Worm (Caenorhabditis elegans) whole organism, L3 larva: Measurements from ENCODE around the gene emc-2.

ENCODE experiments used
- aly-2 ChIP-seq: fragments of 150-350 bp; optimal IDR thresholded peaks from 2 replicates; lab custom pipeline; 2014; ENCODE audit warnings: missing biosample characterization, missing genetic modification characterization
- ceh-16 ChIP-seq: sonication (generic microtip); optimal IDR thresholded peaks from 2 replicates; lab custom pipeline; 2017; ENCODE audit warnings: missing biosample characterization, missing genetic modification characterization
- ceh-82 ChIP-seq: fragments of 150-350 bp; optimal IDR thresholded peaks from 2 replicates; lab custom pipeline; 2014; ENCODE audit warnings: missing biosample characterization, missing genetic modification characterization
- ceh-9 ChIP-seq: sonication (generic microtip); optimal IDR thresholded peaks from 2 replicates; lab custom pipeline; 2018; ENCODE audit warnings: missing biosample characterization, missing genetic modification characterization
- elt-3 ChIP-seq, 3 experiments: fragments of 150-350 bp in 1 of 3; sonication (generic microtip) in 2 of 3; optimal IDR thresholded peaks; 2 replicates in 2 of 3; 4 replicates in 1 of 3; lab custom pipeline; 2014 to 2017; ENCODE audit warnings: missing biosample characterization in 3 of 3, missing genetic modification characterization in 3 of 3
- eor-1 ChIP-seq, 2 experiments: fragments of 150-350 bp; optimal IDR thresholded peaks; 2 replicates each; lab custom pipeline; 2014 to 2018; ENCODE audit warnings: missing biosample characterization in 2 of 2, missing genetic modification characterization in 2 of 2
- lin-15B ChIP-seq: fragments of 150-350 bp; optimal IDR thresholded peaks from 2 replicates; lab custom pipeline; 2014; ENCODE audit warnings: missing biosample characterization, missing genetic modification characterization
- nhr-12 ChIP-seq: fragments of 150-350 bp; optimal IDR thresholded peaks from 2 replicates; lab custom pipeline; 2014; ENCODE audit warnings: missing biosample characterization, missing genetic modification characterization
- nhr-28 ChIP-seq: fragments of 150-350 bp; optimal IDR thresholded peaks from 2 replicates; lab custom pipeline; 2014; ENCODE audit warnings: missing biosample characterization, missing genetic modification characterization
- snpc-4 ChIP-seq: fragments of 150-350 bp; optimal IDR thresholded peaks from 2 replicates; lab custom pipeline; 2014; ENCODE audit warnings: missing biosample characterization, missing genetic modification characterization
- unc-39 ChIP-seq: sonication (generic microtip); optimal IDR thresholded peaks from 4 replicates; lab custom pipeline; 2017; ENCODE audit warnings: missing biosample characterization, missing genetic modification characterization
- zag-1 ChIP-seq: fragments of 150-350 bp; optimal IDR thresholded peaks from 2 replicates; lab custom pipeline; 2014; ENCODE audit warnings: missing biosample characterization, missing genetic modification characterization

DNA sequence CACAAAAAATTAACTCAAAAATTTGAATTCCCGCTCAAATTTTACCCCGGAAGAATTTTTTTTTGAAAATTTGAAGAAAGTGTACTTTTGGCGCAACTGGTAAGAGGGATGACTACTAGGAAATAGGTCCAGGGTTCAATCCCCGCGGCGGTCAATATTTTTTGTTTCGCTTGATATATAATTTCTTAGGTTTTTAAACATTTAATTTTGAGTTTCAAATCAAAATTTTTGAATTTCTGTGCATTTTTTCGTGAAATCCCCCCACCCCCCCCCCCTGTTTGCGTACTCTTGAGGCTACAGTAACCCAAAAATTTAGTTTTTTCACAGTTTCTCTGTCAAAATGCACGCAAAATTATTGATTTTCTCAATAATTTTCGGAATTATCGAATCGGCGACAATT, 7.8 kb downstream of the emc-2 start, which contains the start of gene Y57G7A.1:
- TF ChIP-seq aly-2 (tag; lab: Kevin White, UChicago) (no peak), nhr-28 (no peak), ceh-16 (tag; lab: Kevin White, UChicago) (no peak), elt-3 (tag; optimal IDR thresholded peaks at IDR 0.05; lab: Kevin White, UChicago) (no peak), ceh-9 (no peak), unc-39 (tag; lab: Kevin White, UChicago) (no peak), zag-1 (tag; lab: Kevin White, UChicago) (no peak), ceh-82 (no peak), lin-15B (no peak), eor-1 (tag; optimal IDR thresholded peaks at IDR 0.05; lab: Kevin White, UChicago) (no peak), nhr-12 (tag; lab: Kevin White, UChicago) (no peak), snpc-4 (tag; lab: Kevin White, UChicago) (no peak)
